Fruit fly (Drosophila melanogaster) whole organism: ENCODE measurements around the gene moon.

Experiments
- CG8478 ChIP-seq: fragments of >200 bp; optimal IDR thresholded peaks from 2 replicates; lab custom pipeline; 2018; ENCODE audit warnings: inconsistent platforms
- pan ChIP-seq: fragments of >200 bp; optimal IDR thresholded peaks from 2 replicates; lab custom pipeline; 2017
- psq ChIP-seq: fragments of >200 bp; optimal IDR thresholded peaks from 2 replicates; lab custom pipeline; 2017
- usp ChIP-seq: fragments of >200 bp; optimal IDR thresholded peaks from 2 replicates; lab custom pipeline; 2017; ENCODE audit warnings: missing biosample characterization, missing genetic modification characterization, mixed read lengths

dm6 chrX:12082244-12082643, 9.6 kb upstream of the moon start:
- no peak for TF ChIP-seq pan (lab: Kevin White, UChicago)
- TF ChIP-seq CG8478 (lab: Kevin White, UChicago): no peak
- TF ChIP-seq psq (lab: Kevin White, UChicago): no peak
- TF ChIP-seq usp (GFP tag; lab: Kevin White, UChicago): no peak
